Worm (Caenorhabditis elegans) whole organism, L4 larva: ENCODE data around the gene Y69A2AR.47.

ENCODE experiments used
- F10B5.3 ChIP-seq: sonication (generic microtip); optimal IDR thresholded peaks from 2 replicates; lab custom pipeline; 2016; ENCODE audit warnings: mild to moderate bottlenecking, missing genetic modification characterization, missing compliant biosample characterization
- F26F4.8 ChIP-seq: fragments of 200-800 bp; sonication (Bioruptor generic); conservative IDR thresholded peaks from 2 replicates; pipeline ENCODE4 v1.3.6; 2022; ENCODE audit warnings: missing genetic modification characterization, missing compliant biosample characterization
- F44E2.7 ChIP-seq: fragments of 200-800 bp; sonication (Bioruptor generic); IDR thresholded peaks from 2 replicates; pipeline ENCODE4 v2.1.2; 2022; ENCODE audit warnings: missing genetic modification characterization, missing compliant biosample characterization
- Y105C5A.15 ChIP-seq: fragments of 200-800 bp; sonication (Bioruptor generic); IDR thresholded peaks from 2 replicates; pipeline ENCODE4 v1.3.6; 2022; ENCODE audit warnings: missing genetic modification characterization, missing compliant biosample characterization
- Y75B8A.6 ChIP-seq: fragments of 200-800 bp; sonication (Bioruptor generic); IDR thresholded peaks from 2 replicates; pipeline ENCODE4 v1.3.6; 2022; ENCODE audit warnings: missing genetic modification reagents, missing genetic modification characterization, missing compliant biosample characterization
- aha-1 ChIP-seq: fragments of 150-350 bp; peaks from one replicate; lab custom pipeline; 2014; ENCODE audit warnings: missing biosample characterization, missing genetic modification characterization
- aly-2 ChIP-seq: sonication (generic microtip); optimal IDR thresholded peaks from 2 replicates; lab custom pipeline; 2018; ENCODE audit warnings: missing biosample characterization, missing genetic modification characterization
- arid-1 ChIP-seq: fragments of 200-800 bp; sonication (Bioruptor generic); conservative IDR thresholded peaks from 2 replicates; pipeline ENCODE4 v1.3.6; 2022; ENCODE audit warnings: missing genetic modification reagents, missing genetic modification characterization, missing compliant biosample characterization
- ceh-20 ChIP-seq: fragments of 200-800 bp; sonication (Bioruptor generic); IDR thresholded peaks from 2 replicates; pipeline ENCODE4 v1.3.6; 2022; ENCODE audit warnings: missing genetic modification reagents, missing genetic modification characterization, missing compliant biosample characterization
- ceh-28 ChIP-seq: fragments of 150-350 bp; optimal IDR thresholded peaks from 2 replicates; lab custom pipeline; 2014; ENCODE audit warnings: missing biosample characterization, missing genetic modification reagents, missing genetic modification characterization
- ceh-44 ChIP-seq: fragments of 200-800 bp; sonication (Bioruptor generic); IDR thresholded peaks from 2 replicates; pipeline ENCODE4 v1.3.6; 2022; ENCODE audit warnings: missing genetic modification reagents, missing genetic modification characterization, missing compliant biosample characterization
- cey-2 ChIP-seq: sonication (generic microtip); optimal IDR thresholded peaks from 3 replicates; lab custom pipeline; 2017; ENCODE audit warnings: missing genetic modification characterization, mild to moderate bottlenecking, missing compliant biosample characterization, antibody characterized with exemption, borderline replicate concordance; ENCODE audit not compliant: insufficient read depth
- daf-19 ChIP-seq: fragments of 200-800 bp; sonication (Bioruptor generic); conservative IDR thresholded peaks from 2 replicates; pipeline ENCODE4 v1.3.6; 2022; ENCODE audit warnings: missing genetic modification characterization, missing compliant biosample characterization
- dmd-8 ChIP-seq: fragments of 200-800 bp; sonication (Bioruptor generic); IDR thresholded peaks from 2 replicates; pipeline ENCODE4 v1.3.6; 2022; ENCODE audit warnings: missing genetic modification characterization, missing compliant biosample characterization
- duxl-1 ChIP-seq: sonication (generic microtip); optimal IDR thresholded peaks from 2 replicates; lab custom pipeline; 2016; ENCODE audit warnings: mild to moderate bottlenecking, missing genetic modification characterization, moderate library complexity, missing compliant biosample characterization; ENCODE audit not compliant: poor library complexity
- dve-1 ChIP-seq: sonication (generic microtip); optimal IDR thresholded peaks from 2 replicates; lab custom pipeline; 2017; ENCODE audit warnings: antibody characterized with exemption, mild to moderate bottlenecking, missing genetic modification characterization, missing compliant biosample characterization; ENCODE audit not compliant: insufficient read depth
- egl-27 ChIP-seq: sonication (generic microtip); optimal IDR thresholded peaks from 3 replicates; lab custom pipeline; 2017; ENCODE audit warnings: missing biosample characterization, missing genetic modification reagents, missing genetic modification characterization
- egl-43 ChIP-seq: fragments of 200-800 bp; sonication (Bioruptor generic); IDR thresholded peaks from 2 replicates; pipeline ENCODE4 v1.3.6; 2022; ENCODE audit warnings: missing genetic modification reagents, missing genetic modification characterization, missing compliant biosample characterization
- fos-1 ChIP-seq: fragments of 150-350 bp; optimal IDR thresholded peaks from 2 replicates; lab custom pipeline; 2014; ENCODE audit warnings: missing biosample characterization, missing genetic modification characterization
- hlh-11 ChIP-seq: fragments of 200-800 bp; sonication (Bioruptor generic); optimal IDR thresholded peaks from 2 replicates; lab custom pipeline; 2018; ENCODE audit warnings: mild to moderate bottlenecking, missing genetic modification characterization, missing compliant biosample characterization
- jun-1 ChIP-seq: fragments of 150-350 bp; optimal IDR thresholded peaks from 2 replicates; lab custom pipeline; 2014; ENCODE audit warnings: missing biosample characterization, missing genetic modification reagents, missing genetic modification characterization
- lin-1 ChIP-seq: fragments of 200-800 bp; sonication (Bioruptor generic); IDR thresholded peaks from 2 replicates; pipeline ENCODE4 v1.3.6; 2022; ENCODE audit warnings: missing genetic modification reagents, missing genetic modification characterization, missing compliant biosample characterization
- lin-13 ChIP-seq: fragments of 150-350 bp; optimal IDR thresholded peaks from 2 replicates; lab custom pipeline; 2014; ENCODE audit warnings: missing biosample characterization, missing genetic modification reagents, missing genetic modification characterization
- lin-15B ChIP-seq: fragments of 150-350 bp; sonication (generic microtip); optimal IDR thresholded peaks from 3 replicates; lab custom pipeline; 2014; ENCODE audit warnings: missing biosample characterization, missing genetic modification characterization
- lin-29 ChIP-seq: fragments of 200-800 bp; sonication (Bioruptor generic); IDR thresholded peaks from 2 replicates; pipeline ENCODE4 v1.3.6; 2022; ENCODE audit warnings: missing genetic modification reagents, missing genetic modification characterization, missing compliant biosample characterization
- lir-3 ChIP-seq: sonication (generic microtip); optimal IDR thresholded peaks from 2 replicates; lab custom pipeline; 2016; ENCODE audit warnings: mild to moderate bottlenecking, missing genetic modification characterization, missing compliant biosample characterization
- lsy-2 ChIP-seq, 2 experiments: fragments of 150-350 bp in 1 of 2; sonication (generic microtip) in 1 of 2; optimal IDR thresholded peaks; 2 replicates each; lab custom pipeline; 2014 to 2017; ENCODE audit warnings: missing biosample characterization in 2 of 2, missing genetic modification characterization in 2 of 2
- mdt-29 ChIP-seq: fragments of 200-800 bp; sonication (Bioruptor generic); IDR thresholded peaks from 2 replicates; pipeline ENCODE4 v1.3.6; 2022; ENCODE audit warnings: missing genetic modification reagents, missing genetic modification characterization, missing compliant biosample characterization
- mxl-2 ChIP-seq: fragments of 200-800 bp; sonication (Bioruptor generic); conservative IDR thresholded peaks from 2 replicates; pipeline ENCODE4 v1.3.6; 2022; ENCODE audit warnings: missing genetic modification reagents, missing genetic modification characterization, missing compliant biosample characterization
- nhr-10 ChIP-seq: fragments of 150-350 bp; optimal IDR thresholded peaks from 2 replicates; lab custom pipeline; 2014; ENCODE audit warnings: missing biosample characterization, missing genetic modification characterization
- nhr-11 ChIP-seq: fragments of 150-350 bp; optimal IDR thresholded peaks from 2 replicates; lab custom pipeline; 2014; ENCODE audit warnings: missing biosample characterization, missing genetic modification characterization
- nhr-111 ChIP-seq: fragments of 200-800 bp; sonication (Bioruptor generic); optimal IDR thresholded peaks from 2 replicates; lab custom pipeline; 2018; ENCODE audit warnings: mild to moderate bottlenecking, missing genetic modification characterization, missing compliant biosample characterization
- nhr-237 ChIP-seq: sonication (generic microtip); optimal IDR thresholded peaks from 2 replicates; lab custom pipeline; 2017; ENCODE audit warnings: missing biosample characterization, missing genetic modification characterization
- nhr-28 ChIP-seq: fragments of 150-350 bp; optimal IDR thresholded peaks from 2 replicates; lab custom pipeline; 2014; ENCODE audit warnings: missing biosample characterization, missing genetic modification characterization
- nhr-48 ChIP-seq: sonication (generic microtip); optimal IDR thresholded peaks from 2 replicates; lab custom pipeline; 2016; ENCODE audit warnings: mild to moderate bottlenecking, missing genetic modification characterization, missing compliant biosample characterization
- nhr-6 ChIP-seq: fragments of 150-350 bp; optimal IDR thresholded peaks from 2 replicates; lab custom pipeline; 2014; ENCODE audit warnings: missing biosample characterization, missing genetic modification characterization
- nhr-76 ChIP-seq: fragments of 150-350 bp; optimal IDR thresholded peaks from 2 replicates; lab custom pipeline; 2014; ENCODE audit warnings: missing biosample characterization, missing genetic modification characterization
- rbr-2 ChIP-seq: sonication (generic microtip); optimal IDR thresholded peaks from 2 replicates; lab custom pipeline; 2016; ENCODE audit warnings: missing genotype, missing genetic modification characterization, missing compliant biosample characterization
- skn-1 ChIP-seq: fragments of 150-350 bp; optimal IDR thresholded peaks from 2 replicates; lab custom pipeline; 2014; ENCODE audit warnings: missing biosample characterization, missing genetic modification characterization
- snpc-4 ChIP-seq: fragments of 150-350 bp; optimal IDR thresholded peaks from 2 replicates; lab custom pipeline; 2014; ENCODE audit warnings: missing biosample characterization, missing genetic modification characterization
- spr-1 ChIP-seq: sonication (generic microtip); optimal IDR thresholded peaks from 2 replicates; lab custom pipeline; 2016; ENCODE audit warnings: mild to moderate bottlenecking, missing genetic modification characterization, missing compliant biosample characterization
- spr-3 ChIP-seq: fragments of 200-800 bp; sonication (Bioruptor generic); optimal IDR thresholded peaks from 2 replicates; lab custom pipeline; 2018; ENCODE audit warnings: mild to moderate bottlenecking, missing genetic modification characterization, missing compliant biosample characterization
- tra-1 ChIP-seq: fragments of 200-800 bp; sonication (Bioruptor generic); IDR thresholded peaks from 2 replicates; pipeline ENCODE4 v1.3.6; 2022; ENCODE audit warnings: missing genetic modification reagents, missing genetic modification characterization, missing compliant biosample characterization
- unc-130 ChIP-seq: sonication (generic microtip); optimal IDR thresholded peaks from 2 replicates; lab custom pipeline; 2016; ENCODE audit warnings: missing genetic modification reagents, missing genetic modification characterization, missing compliant biosample characterization
- unc-39 ChIP-seq: sonication (generic microtip); optimal IDR thresholded peaks from 2 replicates; lab custom pipeline; 2017; ENCODE audit warnings: missing biosample characterization, missing genetic modification characterization
- zag-1 ChIP-seq: fragments of 150-350 bp; optimal IDR thresholded peaks from 2 replicates; lab custom pipeline; 2014; ENCODE audit warnings: missing biosample characterization, missing genetic modification characterization
- zfp-2 ChIP-seq: sonication (generic microtip); optimal IDR thresholded peaks from 2 replicates; lab custom pipeline; 2016; ENCODE audit warnings: mild to moderate bottlenecking, missing genetic modification characterization, missing compliant biosample characterization
- zip-11 ChIP-seq: fragments of 200-800 bp; sonication (Bioruptor generic); IDR thresholded peaks from 2 replicates; pipeline ENCODE4 v1.3.6; 2022; ENCODE audit warnings: missing genetic modification characterization, missing compliant biosample characterization
- ztf-11 ChIP-seq: fragments of 150-350 bp; optimal IDR thresholded peaks from 2 replicates; lab custom pipeline; 2014; ENCODE audit warnings: missing biosample characterization, missing genetic modification characterization
- ztf-7 ChIP-seq: fragments of 150-350 bp; optimal IDR thresholded peaks from 2 replicates; lab custom pipeline; 2014; ENCODE audit warnings: missing biosample characterization, missing genetic modification characterization

The Y69A2AR.47 gene

ce11 chrIV:2601988-2602861 lies 4.7 kb downstream of the Y69A2AR.47 start (continued):
- TF ChIP-seq F44E2.7 (GFP tag; lab: Robert Waterston, UW) = 0 out of 2 replicates have a peak, but pooled peaks have one; percentile 17
- peak; percentile 94 for TF ChIP-seq nhr-6 (tag; lab: Kevin White, UChicago)
- TF ChIP-seq F26F4.8 (GFP tag; lab: Robert Waterston, UW) = no peak
- TF ChIP-seq lir-3 = no peak
- no peak for TF ChIP-seq daf-19
- peak; percentile 87 for TF ChIP-seq arid-1 (GFP tag; lab: Robert Waterston, UW)
- TF ChIP-seq nhr-76 (tag; lab: Kevin White, UChicago) = peak; percentile 86
- peak; percentile 97 for TF ChIP-seq aha-1 (tag; lab: Kevin White, UChicago)
- TF ChIP-seq nhr-10 (tag; lab: Kevin White, UChicago) = peak; percentile 91
- no peak for TF ChIP-seq unc-130 (GFP tag; lab: Kevin White, UChicago)
- TF ChIP-seq nhr-111 (GFP tag; lab: Kevin White, UChicago) = no peak
- no peak for TF ChIP-seq aly-2
- no peak for TF ChIP-seq F10B5.3
- TF ChIP-seq jun-1 (tag; lab: Kevin White, UChicago) = peak; percentile 95
- TF ChIP-seq ztf-11 (tag; lab: Kevin White, UChicago) = no peak
- TF ChIP-seq rbr-2 (tag; lab: Kevin White, UChicago) = peak; percentile 86
- TF ChIP-seq zag-1 (tag; lab: Kevin White, UChicago) = no peak
- no peak for TF ChIP-seq unc-39 (tag; lab: Kevin White, UChicago)
- peak; percentile 96 for TF ChIP-seq nhr-48 (tag; lab: Kevin White, UChicago)
- peak; percentile 77 for TF ChIP-seq Y105C5A.15 (GFP tag; lab: Robert Waterston, UW)
- TF ChIP-seq skn-1 (tag; lab: Kevin White, UChicago) = peak; percentile 91
- no peak for TF ChIP-seq zip-11 (GFP tag; lab: Robert Waterston, UW)
- TF ChIP-seq hlh-11 (tag; lab: Kevin White, UChicago) = peak; percentile 100
- peak; percentile 95 for TF ChIP-seq lin-1 (GFP tag; lab: Robert Waterston, UW)
- TF ChIP-seq dmd-8 (GFP tag; lab: Robert Waterston, UW) = no peak
- TF ChIP-seq Y75B8A.6 (GFP tag; lab: Robert Waterston, UW) = peak; percentile 98
- TF ChIP-seq nhr-28 (tag; lab: Kevin White, UChicago) = peak; percentile 99
- peak; percentile 90 for TF ChIP-seq spr-1 (tag; lab: Kevin White, UChicago)
- no peak for TF ChIP-seq nhr-237 (tag; lab: Kevin White, UChicago)
- TF ChIP-seq lin-29 (GFP tag; lab: Robert Waterston, UW) = peak; percentile 88
- peak; percentile 88 to 95 for TF ChIP-seq lsy-2 (tag; optimal IDR thresholded peaks at IDR 0.05; lab: Kevin White, UChicago)
- TF ChIP-seq lin-13 (GFP tag; lab: Kevin White, UChicago) = peak; percentile 84
- TF ChIP-seq duxl-1 (tag; lab: Kevin White, UChicago) = peak; percentile 90
- TF ChIP-seq spr-3 (GFP tag; lab: Kevin White, UChicago) = peak; percentile 75
- TF ChIP-seq nhr-11 (tag; lab: Kevin White, UChicago) = peak; percentile 98
- TF ChIP-seq cey-2 (tag; lab: Kevin White, UChicago) = peak; percentile 73
- peak; percentile 90 for TF ChIP-seq ztf-7 (tag; lab: Kevin White, UChicago)
- no peak for TF ChIP-seq egl-27 (tag; lab: Kevin White, UChicago)
- TF ChIP-seq ceh-20 (GFP tag; lab: Robert Waterston, UW) = peak; percentile 99
- TF ChIP-seq tra-1 (GFP tag; lab: Robert Waterston, UW) = peak; percentile 99
- peak; percentile 9 for TF ChIP-seq ceh-28
- TF ChIP-seq dve-1 (tag; lab: Kevin White, UChicago) = peak; percentile 100
- 0 out of 2 replicates have a peak, but pooled peaks have one; percentile 37 for TF ChIP-seq ceh-44 (GFP tag; lab: Robert Waterston, UW)
- peak; percentile 24 for TF ChIP-seq zfp-2 (tag; lab: Kevin White, UChicago)
- TF ChIP-seq snpc-4 (tag; lab: Kevin White, UChicago) = peak; percentile 41
- peak; percentile 46 for TF ChIP-seq fos-1
- no peak for TF ChIP-seq lin-15B (tag; lab: Kevin White, UChicago)
- peak; percentile 99 for TF ChIP-seq mdt-29 (GFP tag; lab: Robert Waterston, UW)
- peak; percentile 82 for TF ChIP-seq egl-43
- peak; percentile 96 for TF ChIP-seq mxl-2 (GFP tag; lab: Robert Waterston, UW)
